Fruit fly (Drosophila melanogaster) whole organism, embryonic: ENCODE data around the gene CG32507.

Source experiments
- Aef1 ChIP-seq: fragments of 200-800 bp; sonication (Bioruptor generic); IDR thresholded peaks from 3 replicates; pipeline ENCODE4 v1.3.6; 2022; ENCODE audit warnings: missing biosample characterization, missing genetic modification characterization
- Atf3 ChIP-seq: fragments of 200-800 bp; sonication (Bioruptor generic); optimal IDR thresholded peaks from 3 replicates; lab custom pipeline; 2016; ENCODE audit warnings: missing biosample characterization, missing genetic modification characterization
- CG10654 ChIP-seq: fragments of 200-800 bp; sonication (Bioruptor generic); optimal IDR thresholded peaks from 2 replicates; lab custom pipeline; 2016; ENCODE audit warnings: missing biosample characterization, missing genetic modification characterization
- CG15601 ChIP-seq: fragments of 200-800 bp; sonication (Bioruptor generic); optimal IDR thresholded peaks from 3 replicates; lab custom pipeline; 2019; ENCODE audit warnings: missing biosample characterization, mild to moderate bottlenecking, missing genetic modification characterization, moderate library complexity
- CG31388 ChIP-seq: fragments of 200-800 bp; sonication (Bioruptor generic); optimal IDR thresholded peaks from 2 replicates; lab custom pipeline; 2016; ENCODE audit warnings: missing biosample characterization, missing genetic modification characterization
- CG6654 ChIP-seq: fragments of 200-800 bp; sonication (Bioruptor generic); optimal IDR thresholded peaks from 2 replicates; lab custom pipeline; 2017; ENCODE audit warnings: missing biosample characterization, mild to moderate bottlenecking, missing genetic modification characterization
- Ets65A ChIP-seq: fragments of 200-800 bp; sonication (Bioruptor generic); peaks from one replicate; lab custom pipeline; 2016; ENCODE audit warnings: missing biosample characterization, missing genetic modification characterization
- Ets97D ChIP-seq: fragments of 200-800 bp; sonication (Bioruptor generic); optimal IDR thresholded peaks from 3 replicates; lab custom pipeline; 2016; ENCODE audit warnings: missing biosample characterization, missing genetic modification characterization
- NFAT ChIP-seq: fragments of 200-800 bp; sonication (Bioruptor generic); IDR thresholded peaks from 2 replicates; pipeline ENCODE4 v1.3.6; 2022; ENCODE audit warnings: missing biosample characterization, missing genetic modification characterization
- Nf-YC ChIP-seq: fragments of 200-800 bp; optimal IDR thresholded peaks from 3 replicates; lab custom pipeline; 2019; ENCODE audit warnings: missing biosample characterization, mild to moderate bottlenecking, missing genetic modification characterization, moderate library complexity
- az2 ChIP-seq: fragments of 200-800 bp; sonication (Bioruptor generic); optimal IDR thresholded peaks from 3 replicates; lab custom pipeline; 2016; ENCODE audit warnings: missing biosample characterization, missing genetic modification characterization
- cad ChIP-seq: fragments of >200 bp; optimal IDR thresholded peaks from 2 replicates; lab custom pipeline; 2017; ENCODE audit warnings: missing biosample characterization, missing genetic modification characterization
- dmrt99B ChIP-seq: fragments of 200-800 bp; sonication (Bioruptor generic); optimal IDR thresholded peaks from 2 replicates; lab custom pipeline; 2018; ENCODE audit warnings: missing biosample characterization, mild to moderate bottlenecking, missing genetic modification characterization, moderate library complexity
- ewg ChIP-seq: fragments of 200-800 bp; sonication (Bioruptor generic); optimal IDR thresholded peaks from 3 replicates; lab custom pipeline; 2017; ENCODE audit warnings: mild to moderate bottlenecking, missing biosample characterization, missing genetic modification reagents, missing genetic modification characterization
- eyg ChIP-seq: fragments of 200-800 bp; sonication (Bioruptor generic); optimal IDR thresholded peaks from 3 replicates; lab custom pipeline; 2016; ENCODE audit warnings: missing biosample characterization, missing genetic modification characterization
- jumu ChIP-seq: fragments of 200-800 bp; sonication (Bioruptor generic); optimal IDR thresholded peaks from 3 replicates; lab custom pipeline; 2016; ENCODE audit warnings: missing biosample characterization, missing genetic modification characterization
- pzg ChIP-seq: fragments of 200-800 bp; sonication (Bioruptor generic); optimal IDR thresholded peaks from 3 replicates; lab custom pipeline; 2018; ENCODE audit warnings: missing biosample characterization, mild to moderate bottlenecking, missing genetic modification characterization, moderate library complexity
- run ChIP-seq: fragments of 200-800 bp; sonication (Bioruptor generic); optimal IDR thresholded peaks from 3 replicates; lab custom pipeline; 2018; ENCODE audit warnings: missing biosample characterization, mild to moderate bottlenecking, missing genetic modification characterization
- tll ChIP-seq, 2 experiments: fragments of 200-800 bp in 1 of 2; fragments of >200 bp in 1 of 2; sonication (Bioruptor generic) in 1 of 2; optimal IDR thresholded peaks; 2 replicates each; lab custom pipeline; 2017 to 2019; ENCODE audit warnings: missing biosample characterization in 2 of 2, missing genetic modification characterization in 2 of 2, mild to moderate bottlenecking in 1 of 2, moderate library complexity in 1 of 2
- zen ChIP-seq: fragments of 200-800 bp; sonication (Bioruptor generic); optimal IDR thresholded peaks from 3 replicates; lab custom pipeline; 2018; ENCODE audit warnings: missing biosample characterization, mild to moderate bottlenecking, missing genetic modification characterization, moderate library complexity

Gene CG32507

dm6 chrX:20735910-20736483 lies 45.0 kb downstream of the CG32507 start, which contains the start of gene CG1324:
TSS of gene CG1324 (minus strand) at chrX:20735960.
- peak; percentile 34 for TF ChIP-seq zen
- TF ChIP-seq CG6654 (GFP tag; lab: Kevin White, UChicago), result no peak
- no peak for TF ChIP-seq Atf3
- no peak for TF ChIP-seq dmrt99B (tag; lab: Kevin White, UChicago)
- TF ChIP-seq az2 (GFP tag; lab: Kevin White, UChicago), result no peak
- TF ChIP-seq CG31388, result no peak
- peak in 1 of 2 experiments; percentile 84 for TF ChIP-seq tll (GFP tag; optimal IDR thresholded peaks at IDR 0.05; lab: Kevin White, UChicago)
- peak; percentile 74 for TF ChIP-seq cad
- TF ChIP-seq CG10654, result no peak
- no peak for TF ChIP-seq pzg (GFP tag; lab: Kevin White, UChicago)
- TF ChIP-seq jumu (GFP tag; lab: Kevin White, UChicago), result no peak
- no peak for TF ChIP-seq CG15601
- TF ChIP-seq Aef1 (GFP tag; lab: Robert Waterston, UW), result no peak
- TF ChIP-seq eyg (GFP tag; lab: Kevin White, UChicago), result no peak

DNA sequence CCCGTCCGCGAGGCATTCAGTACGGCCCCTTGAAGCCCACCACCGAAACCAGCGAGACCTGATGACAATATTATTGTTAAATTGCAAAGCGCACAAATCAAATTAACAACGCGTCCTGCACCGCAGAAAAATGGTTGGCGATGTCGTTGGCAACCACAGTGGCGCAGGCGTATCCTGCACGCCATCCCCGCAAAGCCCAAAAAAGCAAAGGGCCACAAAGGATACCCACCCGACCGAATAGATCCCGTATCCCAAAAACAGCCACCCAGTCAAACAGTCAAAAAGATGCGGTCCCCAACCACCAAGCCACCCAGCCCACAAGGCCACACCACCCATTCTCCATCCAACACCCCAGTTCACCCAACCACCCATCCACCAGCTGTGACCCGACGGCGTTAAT lies 49.5 kb downstream of the CG32507 start:
- no peak for TF ChIP-seq NFAT (GFP tag; lab: Robert Waterston, UW)
- TF ChIP-seq run, result peak; percentile 10
- TF ChIP-seq ewg (GFP tag; lab: Kevin White, UChicago), result peak; percentile 32
- TF ChIP-seq Nf-YC, result peak; percentile 60
- TF ChIP-seq Ets65A, result peak; percentile 50
- TF ChIP-seq Ets97D, result no peak
